Worm (Caenorhabditis elegans) whole organism, L1 larva: ENCODE results near the gene cbs-1.

Experiments used
- C16A3.4 ChIP-seq: fragments of 150-350 bp; optimal IDR thresholded peaks from 2 replicates; lab custom pipeline; 2014; ENCODE audit warnings: missing biosample characterization, missing genetic modification characterization
- aha-1 ChIP-seq: fragments of 150-350 bp; optimal IDR thresholded peaks from 2 replicates; lab custom pipeline; 2014; ENCODE audit warnings: missing biosample characterization, missing genetic modification characterization
- ceh-63 ChIP-seq: fragments of 200-800 bp; sonication (Bioruptor generic); optimal IDR thresholded peaks from 2 replicates; lab custom pipeline; 2018; ENCODE audit warnings: mild to moderate bottlenecking, missing genetic modification characterization, missing compliant biosample characterization
- ceh-88 ChIP-seq: fragments of 200-800 bp; sonication (Bioruptor generic); IDR thresholded peaks from 2 replicates; pipeline ENCODE4 v1.3.6; 2022; ENCODE audit warnings: missing genetic modification characterization, missing compliant biosample characterization
- ces-1 ChIP-seq: fragments of 150-350 bp; optimal IDR thresholded peaks from 2 replicates; lab custom pipeline; 2014; ENCODE audit warnings: missing biosample characterization, missing genetic modification reagents, missing genetic modification characterization
- elt-3 ChIP-seq, 6 experiments: fragments of 150-350 bp in 1 of 6; sonication (generic microtip); optimal IDR thresholded peaks; 2 replicates each; lab custom pipeline; 2017 to 2018; ENCODE audit warnings: missing biosample characterization in 6 of 6, missing genetic modification characterization in 6 of 6, inconsistent platforms in 1 of 6
- fkh-4 ChIP-seq: sonication (generic microtip); optimal IDR thresholded peaks from 2 replicates; lab custom pipeline; 2016; ENCODE audit warnings: missing compliant biosample characterization, missing genetic modification characterization, borderline replicate concordance
- lin-14 ChIP-seq: fragments of 200-800 bp; sonication (Bioruptor generic); optimal IDR thresholded peaks from 2 replicates; lab custom pipeline; 2018; ENCODE audit warnings: mild to moderate bottlenecking, missing genetic modification characterization, moderate library complexity, missing compliant biosample characterization
- mdl-1 ChIP-seq, 2 experiments: fragments of 150-350 bp; optimal IDR thresholded peaks; 2 replicates each; lab custom pipeline; 2014 to 2017; ENCODE audit warnings: missing biosample characterization in 2 of 2, missing genetic modification characterization in 2 of 2, inconsistent platforms in 1 of 2
- nhr-11 ChIP-seq: fragments of 150-350 bp; optimal IDR thresholded peaks from 2 replicates; lab custom pipeline; 2014; ENCODE audit warnings: missing biosample characterization, missing genetic modification characterization
- nhr-237 ChIP-seq: fragments of 150-350 bp; optimal IDR thresholded peaks from 2 replicates; lab custom pipeline; 2014; ENCODE audit warnings: missing biosample characterization, missing genetic modification characterization
- nhr-28 ChIP-seq: fragments of 150-350 bp; optimal IDR thresholded peaks from 2 replicates; lab custom pipeline; 2014; ENCODE audit warnings: missing biosample characterization, missing genetic modification characterization
- nhr-47 ChIP-seq: sonication (generic microtip); optimal IDR thresholded peaks from 2 replicates; lab custom pipeline; 2016; ENCODE audit warnings: mild to moderate bottlenecking, missing genetic modification characterization, moderate library complexity, missing compliant biosample characterization
- skn-1 ChIP-seq: fragments of 150-350 bp; optimal IDR thresholded peaks from 2 replicates; lab custom pipeline; 2014; ENCODE audit warnings: missing biosample characterization, missing genetic modification characterization

cbs-1 gene

ce11 chrX:10087866-10088265 is 33.8 kb downstream of the cbs-1 start, which contains the start of gene flp-28:
Gene flp-28, minus strand, starts transcription at chrX:10087966.
- TF ChIP-seq nhr-11: no peak
- TF ChIP-seq, all 84 proteins: peak for 0

DNA sequence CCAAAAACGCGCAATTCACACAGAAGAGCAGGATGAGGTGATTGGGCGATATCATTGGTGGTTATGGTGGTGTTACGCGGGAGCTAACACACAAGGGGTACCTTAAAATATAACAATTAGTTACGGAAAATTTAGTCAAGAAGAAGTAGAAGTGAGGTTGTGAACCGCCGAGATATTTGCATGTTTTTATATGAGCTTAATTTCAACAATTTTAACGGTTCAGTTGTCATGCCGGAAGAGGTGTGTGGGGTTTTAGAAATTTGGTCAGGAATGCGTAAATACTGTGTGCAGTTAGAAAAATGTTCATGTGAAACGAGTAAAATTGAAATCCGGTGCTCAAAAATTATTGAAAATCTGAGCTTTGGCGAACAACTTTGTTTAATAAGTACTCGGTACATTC is 38.8 kb downstream of the cbs-1 start, which contains the start of gene flp-3:
Gene flp-3, minus strand, starts transcription at position 101 of the 400 bp plus-strand sequence.
- TF ChIP-seq ceh-63 (GFP tag; lab: Kevin White, UChicago): no peak
- TF ChIP-seq ces-1 (GFP tag; lab: Kevin White, UChicago): no peak
- no peak for TF ChIP-seq C16A3.4 (tag; lab: Kevin White, UChicago)
- no peak for TF ChIP-seq skn-1 (tag; lab: Kevin White, UChicago)
- TF ChIP-seq nhr-11: no peak

ce11 chrX:10095145-10095544 is 41.1 kb downstream of the cbs-1 start, which contains the start of gene flp-2:
Gene flp-2, minus strand, starts transcription at chrX:10095245.
- TF ChIP-seq mdl-1 (tag; optimal IDR thresholded peaks at IDR 0.05; lab: Kevin White, UChicago) (no peak), nhr-237 (tag; lab: Kevin White, UChicago) (no peak), elt-3 (tag; optimal IDR thresholded peaks at IDR 0.05; lab: Kevin White, UChicago) (no peak), fkh-4 (no peak), aha-1 (tag; lab: Kevin White, UChicago) (no peak), nhr-28 (tag; lab: Kevin White, UChicago) (no peak), ceh-88 (no peak), lin-14 (GFP tag; lab: Kevin White, UChicago) (no peak), nhr-47 (tag; lab: Kevin White, UChicago) (no peak)
